Fruit fly (Drosophila melanogaster) whole organism, prepupa: ENCODE measurements around the gene CG14683.
A peak's percentile ranks its signal among the peaks of the same experiment; 100 is the strongest.

Experiments used
- CG11294 ChIP-seq: fragments of 200-800 bp; sonication (Bioruptor generic); IDR thresholded peaks from 2 replicates; pipeline ENCODE4 v1.3.6; 2022; ENCODE audit warnings: missing biosample characterization, missing genetic modification characterization
- CG15336 ChIP-seq: fragments of 200-800 bp; sonication (Bioruptor generic); IDR thresholded peaks from 2 replicates; pipeline ENCODE4 v1.3.6; 2022; ENCODE audit warnings: missing biosample characterization, missing genetic modification characterization
- CG1621 ChIP-seq: fragments of 200-800 bp; sonication (Bioruptor generic); optimal IDR thresholded peaks from 3 replicates; lab custom pipeline; 2018; ENCODE audit warnings: missing biosample characterization, mild to moderate bottlenecking, missing genetic modification characterization
- CG16779 ChIP-seq: fragments of 200-800 bp; sonication (Bioruptor generic); optimal IDR thresholded peaks from 3 replicates; lab custom pipeline; 2017; ENCODE audit warnings: missing biosample characterization, mild to moderate bottlenecking, missing genetic modification characterization
- CG31627 ChIP-seq: fragments of 200-800 bp; sonication (Bioruptor generic); optimal IDR thresholded peaks from 3 replicates; lab custom pipeline; 2016; ENCODE audit warnings: missing biosample characterization, missing genetic modification characterization
- CG6163 ChIP-seq: fragments of 200-800 bp; sonication (Bioruptor generic); IDR thresholded peaks from 3 replicates; pipeline ENCODE4 v1.3.6; 2022; ENCODE audit warnings: missing biosample characterization, missing genetic modification characterization
- CG6276 ChIP-seq: fragments of 200-800 bp; sonication (Bioruptor generic); optimal IDR thresholded peaks from 2 replicates; lab custom pipeline; 2017; ENCODE audit warnings: missing biosample characterization, mild to moderate bottlenecking, missing genetic modification characterization
- CG6808 ChIP-seq: fragments of 200-800 bp; sonication (Bioruptor generic); optimal IDR thresholded peaks from 3 replicates; lab custom pipeline; 2017; ENCODE audit warnings: missing biosample characterization, missing genetic modification characterization, mild to moderate bottlenecking, moderate library complexity, missing genetic modification reagents
- CG6854 ChIP-seq: fragments of 200-800 bp; sonication (Bioruptor generic); optimal IDR thresholded peaks from 2 replicates; lab custom pipeline; 2017; ENCODE audit warnings: missing biosample characterization, mild to moderate bottlenecking, missing genetic modification characterization
- CG7368 ChIP-seq: fragments of 200-800 bp; sonication (Bioruptor generic); optimal IDR thresholded peaks from 3 replicates; lab custom pipeline; 2016; ENCODE audit warnings: missing biosample characterization, missing genetic modification characterization
- CG8119 ChIP-seq: fragments of 200-800 bp; sonication (Bioruptor generic); IDR thresholded peaks from 3 replicates; pipeline ENCODE4 v1.3.6; 2022; ENCODE audit warnings: missing biosample characterization, missing genetic modification characterization
- CG8319 ChIP-seq: fragments of 200-800 bp; sonication (Bioruptor generic); optimal IDR thresholded peaks from 3 replicates; lab custom pipeline; 2016; ENCODE audit warnings: missing biosample characterization, missing genetic modification characterization
- CG8632 ChIP-seq: fragments of 200-800 bp; sonication (Bioruptor generic); optimal IDR thresholded peaks from 3 replicates; lab custom pipeline; 2016; ENCODE audit warnings: missing biosample characterization, missing genetic modification characterization
- Eip78C ChIP-seq: fragments of 200-800 bp; sonication (Bioruptor generic); peaks from one replicate; lab custom pipeline; 2016; ENCODE audit warnings: missing biosample characterization, missing genetic modification characterization
- Ets21C ChIP-seq: fragments of 200-800 bp; sonication (Bioruptor generic); optimal IDR thresholded peaks from 3 replicates; lab custom pipeline; 2016; ENCODE audit warnings: missing biosample characterization, missing genetic modification characterization
- Gug ChIP-seq: fragments of 200-800 bp; sonication (Bioruptor generic); IDR thresholded peaks from 2 replicates; pipeline ENCODE4 v1.3.6; 2022; ENCODE audit warnings: missing biosample characterization, missing genetic modification characterization
- Hr38 ChIP-seq: sonication (Bioruptor generic); optimal IDR thresholded peaks from 2 replicates; lab custom pipeline; 2016; ENCODE audit warnings: missing biosample characterization, missing genetic modification characterization
- Hr4 ChIP-seq: fragments of 200-800 bp; sonication (Bioruptor generic); optimal IDR thresholded peaks from 3 replicates; lab custom pipeline; 2016; ENCODE audit warnings: missing biosample characterization, missing genetic modification characterization
- Lpt ChIP-seq: fragments of 200-800 bp; sonication (Bioruptor generic); optimal IDR thresholded peaks from 3 replicates; lab custom pipeline; 2016; ENCODE audit warnings: missing biosample characterization, missing genetic modification characterization
- Met ChIP-seq: fragments of 200-800 bp; sonication (Bioruptor generic); optimal IDR thresholded peaks from 3 replicates; lab custom pipeline; 2016; ENCODE audit warnings: missing biosample characterization, missing genetic modification characterization
- OdsH ChIP-seq: fragments of 200-800 bp; sonication (Bioruptor generic); optimal IDR thresholded peaks from 3 replicates; lab custom pipeline; 2016; ENCODE audit warnings: missing biosample characterization, missing genetic modification characterization
- Sox14 ChIP-seq: fragments of 200-800 bp; sonication (Bioruptor generic); optimal IDR thresholded peaks from 3 replicates; lab custom pipeline; 2016; ENCODE audit warnings: missing biosample characterization, missing genetic modification characterization
- achi ChIP-seq: fragments of 200-800 bp; sonication (Bioruptor generic); optimal IDR thresholded peaks from 3 replicates; lab custom pipeline; 2016; ENCODE audit warnings: missing biosample characterization, missing genetic modification characterization
- cyc ChIP-seq: fragments of 200-800 bp; sonication (Bioruptor generic); optimal IDR thresholded peaks from 3 replicates; lab custom pipeline; 2016; ENCODE audit warnings: missing biosample characterization, missing genetic modification characterization
- dsx ChIP-seq: fragments of 200-800 bp; optimal IDR thresholded peaks from 3 replicates; lab custom pipeline; 2019; ENCODE audit warnings: missing biosample characterization, mild to moderate bottlenecking, missing genetic modification characterization, moderate library complexity; ENCODE audit not compliant: poor library complexity, severe bottlenecking
- eg ChIP-seq: fragments of 200-800 bp; sonication (Bioruptor generic); IDR thresholded peaks from 3 replicates; pipeline ENCODE4 v1.3.6; 2022; ENCODE audit warnings: missing biosample characterization, missing genetic modification characterization
- esn ChIP-seq: fragments of 200-800 bp; sonication (Bioruptor generic); optimal IDR thresholded peaks from 2 replicates; lab custom pipeline; 2016; ENCODE audit warnings: missing biosample characterization, mild to moderate bottlenecking, missing genetic modification characterization, moderate library complexity
- fkh ChIP-seq: fragments of 200-800 bp; sonication (Bioruptor generic); optimal IDR thresholded peaks from 3 replicates; lab custom pipeline; 2017; ENCODE audit warnings: missing biosample characterization, mild to moderate bottlenecking, missing genetic modification characterization, moderate library complexity
- lz ChIP-seq: fragments of 200-800 bp; sonication (Bioruptor generic); optimal IDR thresholded peaks from 3 replicates; lab custom pipeline; 2016; ENCODE audit warnings: missing biosample characterization, missing genetic modification characterization
- pdm3 ChIP-seq: fragments of 200-800 bp; sonication (Bioruptor generic); optimal IDR thresholded peaks from 3 replicates; lab custom pipeline; 2016; ENCODE audit warnings: missing biosample characterization, missing genetic modification characterization
- salr ChIP-seq, 2 experiments: fragments of 200-800 bp; sonication (Bioruptor generic); optimal IDR thresholded peaks; 3 replicates each; lab custom pipeline; 2016 to 2018; ENCODE audit warnings: missing biosample characterization in 2 of 2, missing genetic modification characterization in 2 of 2, mild to moderate bottlenecking in 1 of 2
- spab ChIP-seq: fragments of 200-800 bp; sonication (Bioruptor generic); optimal IDR thresholded peaks from 2 replicates; lab custom pipeline; 2017; ENCODE audit warnings: missing biosample characterization, mild to moderate bottlenecking, missing genetic modification characterization, missing genetic modification reagents
- ss ChIP-seq, 2 experiments: fragments of 200-800 bp; sonication (Bioruptor generic); optimal IDR thresholded peaks; 2 replicates in 1 of 2; 3 replicates in 1 of 2; lab custom pipeline; 2017 to 2018; ENCODE audit warnings: mild to moderate bottlenecking in 2 of 2, missing biosample characterization in 2 of 2, missing genetic modification characterization in 2 of 2, moderate library complexity in 1 of 2
- svp ChIP-seq: fragments of 200-800 bp; sonication (Bioruptor generic); peaks from one replicate; lab custom pipeline; 2016; ENCODE audit warnings: missing biosample characterization, missing genetic modification characterization

CG14683 gene

DNA sequence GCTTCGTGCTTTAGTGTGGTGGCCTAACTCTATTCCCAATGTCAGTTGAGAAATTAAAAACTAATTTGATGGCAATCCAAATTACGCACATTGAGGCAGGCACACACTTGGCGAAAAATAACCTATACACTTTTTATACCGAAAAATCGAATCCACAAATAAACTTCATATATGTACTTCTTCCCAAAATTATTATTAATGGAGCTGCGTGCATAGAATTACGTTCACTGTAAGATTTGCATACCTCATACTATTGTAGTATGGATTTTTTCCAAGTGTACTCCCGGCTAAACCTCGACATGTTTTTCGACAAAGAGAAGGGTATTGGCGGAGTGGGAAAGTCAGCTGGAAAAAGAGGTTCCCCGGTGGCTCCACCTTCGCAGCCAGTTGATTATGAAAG, 12.2 kb upstream of the CG14683 start (continued):
- TF ChIP-seq salr (GFP tag; optimal IDR thresholded peaks at IDR 0.05; lab: Kevin White, UChicago) (no peak), eg (peak; percentile 79), achi (peak; percentile 31), CG6276 (GFP tag; lab: Kevin White, UChicago) (peak; percentile 61), lz (GFP tag; lab: Kevin White, UChicago) (peak; percentile 39), pdm3 (GFP tag; lab: Kevin White, UChicago) (peak; percentile 66), cyc (GFP tag; lab: Kevin White, UChicago) (peak; percentile 13), fkh (GFP tag; lab: Kevin White, UChicago) (no peak), dsx (GFP tag; lab: Kevin White, UChicago) (no peak), CG6808 (GFP tag; lab: Kevin White, UChicago) (no peak), CG15336 (GFP tag; lab: Robert Waterston, UW) (peak; percentile 75), CG11294 (no peak), Gug (GFP tag; lab: Robert Waterston, UW) (peak; percentile 40; the same call in 1 of the 2 replicates), CG6163 (GFP tag; lab: Robert Waterston, UW) (0 out of 3 replicates have a peak, but pooled peaks have one; percentile 52), Lpt (GFP tag; lab: Kevin White, UChicago) (peak; percentile 58), svp (GFP tag; lab: Kevin White, UChicago) (peak; percentile 62)

dm6 chr3R:10686307-10687094, 9.9 kb upstream of the CG14683 start, which contains the start of gene Skel:
Skel (plus strand) TSS chr3R:10686943.
- TF ChIP-seq CG31627 (no peak), Met (GFP tag; lab: Kevin White, UChicago) (no peak), CG8319 (GFP tag; lab: Kevin White, UChicago) (no peak), esn (peak; percentile 13), CG6163 (GFP tag; lab: Robert Waterston, UW) (no peak; the same call in 2 of the 3 replicates), CG8632 (GFP tag; lab: Kevin White, UChicago) (no peak), CG1621 (tag; lab: Kevin White, UChicago) (no peak), Eip78C (GFP tag; lab: Kevin White, UChicago) (peak; percentile 50), spab (GFP tag; lab: Kevin White, UChicago) (no peak), OdsH (GFP tag; lab: Kevin White, UChicago) (no peak), Lpt (GFP tag; lab: Kevin White, UChicago) (peak; percentile 25), dsx (GFP tag; lab: Kevin White, UChicago) (peak; percentile 98), ss (GFP tag; optimal IDR thresholded peaks at IDR 0.05; lab: Kevin White, UChicago) (peak in 1 of 2 experiments; percentile 18), eg (peak; percentile 61; the same call in 2 of the 3 replicates), CG16779 (peak; percentile 8)

DNA sequence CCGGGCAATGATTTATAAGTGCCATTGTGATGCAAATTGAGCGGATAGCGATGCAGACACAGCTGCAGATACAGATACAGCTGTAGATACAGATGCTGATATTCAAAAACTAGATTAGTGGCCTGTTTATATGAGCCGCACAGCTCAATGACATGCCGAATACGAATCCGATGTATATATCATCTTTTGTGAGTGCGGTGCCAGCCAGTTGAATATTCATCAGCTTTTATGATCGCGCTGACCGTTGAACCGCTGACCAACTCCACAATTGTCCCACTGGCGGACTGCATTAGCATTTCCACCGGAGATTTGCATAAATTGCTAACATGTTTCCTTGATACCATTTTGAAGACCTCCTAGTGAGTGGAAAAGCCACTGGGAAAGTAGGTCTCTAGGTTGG, 9.1 kb upstream of the CG14683 start:
- TF ChIP-seq Hr4 (no peak), CG16779 (no peak), CG1621 (tag; lab: Kevin White, UChicago) (no peak), Hr38 (GFP tag; lab: Kevin White, UChicago) (no peak), eg (no peak), CG7368 (GFP tag; lab: Kevin White, UChicago) (no peak), Eip78C (GFP tag; lab: Kevin White, UChicago) (no peak), Sox14 (GFP tag; lab: Kevin White, UChicago) (no peak), CG6808 (GFP tag; lab: Kevin White, UChicago) (no peak), Ets21C (GFP tag; lab: Kevin White, UChicago) (no peak)

DNA sequence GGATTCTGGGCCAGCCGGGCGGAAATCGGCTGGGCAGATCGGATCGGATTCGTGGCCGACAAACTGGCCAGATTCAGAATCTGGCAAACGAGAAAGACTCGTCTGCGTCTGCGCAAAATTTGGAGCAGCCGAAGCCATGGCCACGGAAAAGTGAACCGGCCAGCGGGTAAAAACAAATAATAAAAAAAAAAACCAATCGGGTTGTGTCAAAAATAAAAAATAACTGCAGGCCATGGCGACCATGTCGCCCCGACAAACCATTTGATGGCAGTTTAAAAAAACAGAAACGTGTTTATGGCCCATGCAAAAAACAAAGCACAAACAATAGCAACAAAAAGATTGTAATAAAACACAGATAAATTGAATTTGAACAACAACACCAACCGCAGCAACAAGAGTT, 8.3 kb upstream of the CG14683 start:
- TF ChIP-seq eg (peak; percentile 63; the same call in 1 of the 3 replicates), CG15336 (GFP tag; lab: Robert Waterston, UW) (peak; percentile 51), CG8119 (GFP tag; lab: Robert Waterston, UW) (peak; percentile 43; the same call in 1 of the 3 replicates), CG6854 (GFP tag; lab: Kevin White, UChicago) (no peak), Gug (GFP tag; lab: Robert Waterston, UW) (no peak)
